Worm (Caenorhabditis elegans) whole organism, mixed stage, embryonic: ENCODE results near the gene crp-1.

Experiments used
- elt-3 ChIP-seq: fragments of 150-350 bp; optimal IDR thresholded peaks from 2 replicates; lab custom pipeline; 2014; ENCODE audit warnings: missing biosample characterization, missing genetic modification characterization
- nhr-237 ChIP-seq: fragments of 150-350 bp; optimal IDR thresholded peaks from 2 replicates; lab custom pipeline; 2014; ENCODE audit warnings: missing biosample characterization, missing genetic modification characterization
- nhr-28 ChIP-seq: fragments of 150-350 bp; optimal IDR thresholded peaks from 2 replicates; lab custom pipeline; 2014; ENCODE audit warnings: missing biosample characterization, missing genetic modification characterization
- nhr-76 ChIP-seq: sonication (generic microtip); optimal IDR thresholded peaks from 2 replicates; lab custom pipeline; 2017; ENCODE audit warnings: missing biosample characterization, missing genetic modification characterization
- unc-62 ChIP-seq: fragments of 150-350 bp; optimal IDR thresholded peaks from 2 replicates; lab custom pipeline; 2014; ENCODE audit warnings: missing biosample characterization, missing genetic modification reagents, missing genetic modification characterization

DNA sequence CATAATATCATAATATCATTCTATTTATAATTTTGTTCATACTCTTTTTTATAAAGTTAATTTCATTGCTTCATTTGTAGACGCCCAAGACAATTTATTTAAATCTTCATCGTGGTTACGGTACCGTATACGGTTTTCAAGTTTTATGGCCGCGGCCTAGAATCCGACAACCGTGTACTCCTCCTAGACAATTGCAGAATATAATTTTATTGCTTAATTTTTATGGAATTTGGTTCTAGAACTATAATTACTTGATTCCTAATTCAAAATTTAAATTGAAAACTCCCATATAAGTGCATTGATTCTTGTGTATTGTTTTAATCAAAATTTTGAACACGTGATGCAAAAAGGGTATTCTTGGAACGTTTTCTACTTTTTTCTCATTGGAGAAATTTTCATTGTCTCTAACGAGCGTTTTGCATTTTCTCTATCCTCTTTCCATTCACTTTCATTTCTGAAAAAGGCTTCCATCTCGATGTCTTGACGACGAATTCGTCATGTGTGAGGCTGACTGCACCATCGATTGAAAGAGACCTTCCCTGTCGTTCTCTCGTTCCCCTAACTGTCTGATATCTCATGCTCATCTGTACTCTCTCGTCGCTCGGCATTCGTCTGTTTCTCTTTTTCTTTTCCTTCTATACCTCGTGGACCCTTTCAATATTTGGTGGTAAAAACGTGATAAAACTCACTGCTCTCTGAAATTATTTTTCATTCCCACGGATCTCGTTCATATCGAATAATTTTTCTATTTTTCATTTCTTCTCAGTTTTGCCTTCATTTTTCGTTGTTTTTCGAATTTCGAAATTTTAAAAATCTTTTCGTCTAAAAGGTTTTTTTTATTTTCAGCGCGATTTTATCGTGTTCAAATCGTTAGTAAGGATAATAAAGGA, 37.0 kb upstream of the crp-1 start, which contains the start of gene pap-1:
- TF ChIP-seq elt-3 (tag; lab: Kevin White, UChicago) (no peak), unc-62 (GFP tag; lab: Kevin White, UChicago) (no peak), nhr-28 (tag; lab: Kevin White, UChicago) (no peak), nhr-76 (tag; lab: Kevin White, UChicago) (no peak), nhr-237 (tag; lab: Kevin White, UChicago) (no peak)
